Fruit fly (Drosophila melanogaster): ENCODE results near the gene CG14655.

Gene CG14655

dm6 chr3R:4804828-4805707, 25.0 kb upstream of the CG14655 start:
- peak; percentile 79 for TF ChIP-seq tj (GFP tag; optimal IDR thresholded peaks at IDR 0.05)
- no peak for TF ChIP-seq cnc (optimal IDR thresholded peaks at IDR 0.05)
- peak; percentile 10 for TF ChIP-seq bab1 (GFP tag; optimal IDR thresholded peaks at IDR 0.05)
- TF ChIP-seq pad (GFP tag; optimal IDR thresholded peaks at IDR 0.05), result no peak
- TF ChIP-seq CG14711 (tag; optimal IDR thresholded peaks at IDR 0.05), result peak; percentile 62

DNA sequence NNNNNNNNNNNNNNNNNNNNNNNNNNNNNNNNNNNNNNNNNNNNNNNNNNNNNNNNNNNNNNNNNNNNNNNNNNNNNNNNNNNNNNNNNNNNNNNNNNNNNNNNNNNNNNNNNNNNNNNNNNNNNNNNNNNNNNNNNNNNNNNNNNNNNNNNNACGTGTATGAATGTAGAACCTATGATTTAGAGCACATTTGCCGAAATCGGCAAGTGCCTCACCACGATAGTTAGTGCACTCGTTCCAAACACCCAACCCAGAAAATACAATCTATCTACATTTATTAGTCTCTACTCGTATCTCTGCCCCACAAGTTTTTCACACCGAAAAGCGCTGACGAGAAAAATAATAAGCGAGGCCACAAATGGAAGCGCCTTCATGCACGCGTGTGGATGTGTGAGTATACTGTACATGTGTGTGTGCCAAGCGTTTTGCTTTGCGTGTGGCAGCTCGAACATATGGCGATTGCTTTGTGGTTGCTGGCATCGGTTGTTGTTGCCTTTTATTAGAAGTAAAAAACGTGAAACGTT, 24.1 kb upstream of the CG14655 start:
- TF ChIP-seq CG33017 (tag; optimal IDR thresholded peaks at IDR 0.05), result no peak
- TF ChIP-seq tj (GFP tag; optimal IDR thresholded peaks at IDR 0.05), result peak; percentile 72
- TF ChIP-seq kay (GFP tag; ENCODE audit: borderline replicate concordance), result peak; percentile 85

dm6 chr3R:4798025-4798424, 17.9 kb upstream of the CG14655 start:
- TF ChIP-seq Mnt (GFP tag; optimal IDR thresholded peaks at IDR 0.05) (no peak), tj (GFP tag; optimal IDR thresholded peaks at IDR 0.05) (peak; percentile 57), Crg-1 (GFP tag; optimal IDR thresholded peaks at IDR 0.05) (no peak), CG11617 (GFP tag; optimal IDR thresholded peaks at IDR 0.05) (no peak), pad (GFP tag; optimal IDR thresholded peaks at IDR 0.05) (no peak), CG33017 (tag; optimal IDR thresholded peaks at IDR 0.05) (no peak)

DNA sequence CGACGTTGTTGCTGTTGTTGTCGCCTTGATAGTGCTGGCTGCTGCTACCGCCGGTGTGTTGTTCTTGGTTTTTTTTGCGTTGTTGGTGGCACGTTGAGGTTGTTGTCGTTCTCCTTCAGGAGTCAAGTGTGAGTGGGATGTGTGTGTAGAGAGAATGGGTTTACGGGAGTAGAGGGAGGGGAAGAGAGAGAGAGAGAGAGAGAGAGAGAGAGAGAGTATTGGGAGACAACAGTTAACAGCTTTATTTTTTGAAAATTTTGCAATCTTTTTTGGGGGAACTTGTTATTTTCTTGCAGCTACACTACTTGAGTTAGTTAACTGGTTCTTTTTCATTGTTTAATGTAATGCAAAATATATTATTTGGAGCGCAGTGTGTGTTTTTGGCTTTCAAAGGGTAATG, 17.5 kb upstream of the CG14655 start:
- TF ChIP-seq CG5204 (GFP tag; optimal IDR thresholded peaks at IDR 0.05) (no peak), pad (GFP tag; optimal IDR thresholded peaks at IDR 0.05) (no peak), CG7045 (GFP tag; optimal IDR thresholded peaks at IDR 0.05) (no peak), Mnt (GFP tag; optimal IDR thresholded peaks at IDR 0.05) (no peak)

DNA sequence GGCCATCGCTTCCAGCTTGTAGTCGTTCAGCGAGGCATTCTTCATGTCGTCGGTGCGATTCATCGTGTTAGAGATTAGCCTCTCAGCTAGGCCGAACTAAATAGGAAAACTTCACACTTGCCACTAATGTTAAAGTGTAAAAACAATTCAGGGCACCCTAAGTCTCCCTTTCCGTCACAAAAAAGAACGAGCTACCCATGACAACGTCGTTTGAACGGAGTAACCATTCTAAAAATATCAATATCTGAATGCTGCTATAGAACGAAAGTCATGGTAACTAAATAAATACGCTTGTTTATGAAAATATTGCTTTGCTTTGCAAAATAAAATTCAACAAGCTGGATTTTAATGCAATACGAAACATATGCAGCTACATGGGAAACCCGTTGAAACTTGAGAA, 4.5 kb upstream of the CG14655 start, which contains the start of gene Ccdc39:
TSS of gene Ccdc39 (minus strand) at position 101 of the 400 bp plus-strand sequence.
- TF ChIP-seq Crg-1 (GFP tag; optimal IDR thresholded peaks at IDR 0.05) (no peak), CG14711 (tag; optimal IDR thresholded peaks at IDR 0.05) (no peak), pad (GFP tag; optimal IDR thresholded peaks at IDR 0.05) (no peak), Mnt (GFP tag; optimal IDR thresholded peaks at IDR 0.05) (no peak)

DNA sequence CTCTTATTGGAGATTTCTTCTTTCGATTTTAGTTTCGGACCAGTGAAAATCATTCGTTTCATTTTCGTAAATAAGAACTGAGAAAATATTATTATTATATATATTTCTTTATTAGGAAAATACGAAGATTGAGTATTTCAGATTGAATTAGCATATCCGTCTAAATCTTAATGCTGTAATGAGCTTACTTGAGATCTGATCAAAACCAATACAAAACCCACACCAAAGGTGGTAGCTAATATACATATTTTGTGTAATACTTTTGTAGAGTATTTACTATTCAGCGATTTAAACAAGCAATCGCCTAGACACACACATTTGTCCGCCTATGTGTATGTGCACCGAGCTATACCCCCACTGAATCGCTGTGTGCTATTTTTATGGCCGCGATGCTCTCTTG, 619 bp upstream of the CG14655 start:
- TF ChIP-seq tj (GFP tag; optimal IDR thresholded peaks at IDR 0.05), result no peak
- TF ChIP-seq kay (GFP tag; ENCODE audit: borderline replicate concordance), result peak; percentile 33
- TF ChIP-seq Clk (GFP tag; optimal IDR thresholded peaks at IDR 0.05), result no peak
- no peak for TF ChIP-seq CG14711 (tag; optimal IDR thresholded peaks at IDR 0.05)

- peak; percentile 48 for TF ChIP-seq kay (GFP tag; ENCODE audit: borderline replicate concordance)
- TF ChIP-seq CG12768 (GFP tag; optimal IDR thresholded peaks at IDR 0.05), result no peak
- no peak for TF ChIP-seq cic (GFP tag; optimal IDR thresholded peaks at IDR 0.05)
- peak; percentile 49 for TF ChIP-seq bab1 (GFP tag; optimal IDR thresholded peaks at IDR 0.05)
- TF ChIP-seq Hr96 (GFP tag; optimal IDR thresholded peaks at IDR 0.05), result no peak
- no peak for TF ChIP-seq CG7045 (GFP tag; optimal IDR thresholded peaks at IDR 0.05)
- TF ChIP-seq tj (GFP tag; optimal IDR thresholded peaks at IDR 0.05), result no peak
- no peak for TF ChIP-seq CG14711 (tag; optimal IDR thresholded peaks at IDR 0.05)
- TF ChIP-seq CG5204 (GFP tag; optimal IDR thresholded peaks at IDR 0.05), result no peak
- no peak for TF ChIP-seq CG33017 (tag; optimal IDR thresholded peaks at IDR 0.05)
- no peak for TF ChIP-seq CG11617 (GFP tag; optimal IDR thresholded peaks at IDR 0.05)
- TF ChIP-seq Clk (GFP tag; optimal IDR thresholded peaks at IDR 0.05), result no peak
- TF ChIP-seq toe (GFP tag; optimal IDR thresholded peaks at IDR 0.05), result no peak
- no peak for TF ChIP-seq Mnt (GFP tag; optimal IDR thresholded peaks at IDR 0.05)
- TF ChIP-seq pad (GFP tag; optimal IDR thresholded peaks at IDR 0.05), result no peak
- TF ChIP-seq Crg-1 (GFP tag; optimal IDR thresholded peaks at IDR 0.05), result no peak
These were observed 4.7 kb downstream of the CG14655 start for dm6 chr3R:4775371-4775770.

DNA sequence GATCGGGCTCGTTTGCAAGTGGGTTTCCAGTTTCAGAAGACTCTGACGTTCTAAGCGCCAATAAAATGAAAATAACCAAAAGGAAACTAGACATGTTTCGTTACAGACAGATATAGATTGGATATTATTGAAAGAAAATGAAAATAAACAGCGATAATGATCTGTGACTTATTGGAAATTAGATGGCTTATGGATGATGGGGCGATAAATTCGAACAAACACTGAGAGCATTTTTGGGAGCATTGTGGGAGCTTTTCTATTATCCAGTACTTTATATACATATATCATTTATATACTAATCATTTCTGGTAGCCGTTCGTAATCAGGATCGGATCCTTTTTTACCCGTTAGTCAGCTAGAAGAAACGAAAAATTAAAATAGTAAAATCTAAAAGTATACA, 5.1 kb downstream of the CG14655 start, which contains the start of gene CG44088:
TSS of gene CG44088 (minus strand) at position 101 of the 400 bp plus-strand sequence.
- no peak for TF ChIP-seq pad (GFP tag; optimal IDR thresholded peaks at IDR 0.05)
- TF ChIP-seq kay (GFP tag; ENCODE audit: borderline replicate concordance), result peak; percentile 51

DNA sequence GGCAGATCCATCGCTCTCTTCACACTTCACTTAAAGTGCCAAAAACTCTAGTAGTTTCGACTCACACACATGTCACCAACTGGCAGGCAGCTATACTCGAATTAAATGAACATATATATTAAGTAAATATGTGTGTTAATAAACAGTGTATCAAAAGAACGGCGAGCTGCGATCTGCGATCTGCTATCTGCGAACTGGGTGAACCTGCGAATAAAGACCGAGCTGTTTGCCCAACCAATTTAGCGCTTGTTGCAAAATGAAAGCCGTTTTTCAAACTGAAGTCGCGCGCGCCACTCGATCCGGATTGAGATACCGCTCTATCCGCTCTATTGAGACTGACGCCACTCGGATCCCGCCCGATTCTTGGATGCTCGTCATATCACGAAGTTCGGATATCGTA, 7.0 kb downstream of the CG14655 start, which contains the start of gene CG44098:
TSS of gene CG44098 (minus strand) at position 101 of the 400 bp plus-strand sequence.
- TF ChIP-seq CG5204 (GFP tag; optimal IDR thresholded peaks at IDR 0.05) (no peak), cnc (optimal IDR thresholded peaks at IDR 0.05) (no peak), CG11617 (GFP tag; optimal IDR thresholded peaks at IDR 0.05) (no peak), CG7045 (GFP tag; optimal IDR thresholded peaks at IDR 0.05) (no peak), pad (GFP tag; optimal IDR thresholded peaks at IDR 0.05) (no peak), bab1 (GFP tag; optimal IDR thresholded peaks at IDR 0.05) (no peak), toe (GFP tag; optimal IDR thresholded peaks at IDR 0.05) (no peak), cic (GFP tag; optimal IDR thresholded peaks at IDR 0.05) (no peak), CG1620 (GFP tag; optimal IDR thresholded peaks at IDR 0.05) (no peak), tj (GFP tag; optimal IDR thresholded peaks at IDR 0.05) (no peak), kay (GFP tag; ENCODE audit: borderline replicate concordance) (no peak), Clk (GFP tag; optimal IDR thresholded peaks at IDR 0.05) (no peak), CG12768 (GFP tag; optimal IDR thresholded peaks at IDR 0.05) (no peak)
